Worm (Caenorhabditis elegans) whole organism, L1 larva: Measurements from ENCODE around the gene clec-76.

Source experiments
- ama-1 ChIP-seq: fragments of 150-350 bp; optimal IDR thresholded peaks from 2 replicates; lab custom pipeline; 2014
- ces-1 ChIP-seq: fragments of 150-350 bp; optimal IDR thresholded peaks from 2 replicates; lab custom pipeline; 2014; ENCODE audit warnings: missing biosample characterization, missing genetic modification reagents, missing genetic modification characterization
- egl-27 ChIP-seq, 2 experiments: fragments of 150-350 bp in 1 of 2; sonication (generic microtip); optimal IDR thresholded peaks; 3 replicates each; lab custom pipeline; 2017 to 2018; ENCODE audit warnings: missing biosample characterization in 2 of 2, missing genetic modification characterization in 2 of 2, missing genetic modification reagents in 2 of 2
- lin-15B ChIP-seq: fragments of 150-350 bp; sonication (generic microtip); optimal IDR thresholded peaks from 3 replicates; lab custom pipeline; 2014; ENCODE audit warnings: missing biosample characterization, missing genetic modification characterization
- mdl-1 ChIP-seq, 2 experiments: fragments of 150-350 bp; optimal IDR thresholded peaks; 2 replicates each; lab custom pipeline; 2014 to 2017; ENCODE audit warnings: missing biosample characterization in 2 of 2, missing genetic modification characterization in 2 of 2, inconsistent platforms in 1 of 2
- nhr-11 ChIP-seq: fragments of 150-350 bp; optimal IDR thresholded peaks from 2 replicates; lab custom pipeline; 2014; ENCODE audit warnings: missing biosample characterization, missing genetic modification characterization
- skn-1 ChIP-seq: fragments of 150-350 bp; optimal IDR thresholded peaks from 2 replicates; lab custom pipeline; 2014; ENCODE audit warnings: missing biosample characterization, missing genetic modification characterization

DNA sequence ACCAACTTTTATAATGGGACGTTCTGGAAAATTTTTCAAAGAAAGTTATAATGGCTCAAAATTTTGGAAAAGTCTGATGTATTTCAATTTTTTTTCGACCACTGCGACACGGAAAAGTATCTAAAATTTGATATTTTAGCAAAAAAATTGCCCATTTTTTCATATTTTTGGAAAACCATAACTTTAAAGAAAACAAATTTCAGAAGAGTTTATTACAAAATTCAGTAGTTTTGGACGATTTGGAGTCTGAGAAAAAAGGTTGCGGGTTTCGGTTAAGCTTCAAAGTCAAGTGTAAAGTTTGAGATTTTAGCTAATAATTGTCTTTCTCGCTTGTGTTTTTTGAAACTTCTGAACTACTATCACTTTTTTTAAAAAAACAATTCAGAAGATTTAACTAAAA is 23.1 kb downstream of the clec-76 start:
- TF ChIP-seq egl-27 (tag; optimal IDR thresholded peaks at IDR 0.05; lab: Kevin White, UChicago) = no peak
- TF ChIP-seq nhr-11 (tag; lab: Kevin White, UChicago) = no peak
- no peak for TF ChIP-seq skn-1
- no peak for TF ChIP-seq mdl-1 (tag; optimal IDR thresholded peaks at IDR 0.05; lab: Kevin White, UChicago)
- TF ChIP-seq ama-1 = no peak
- no peak for TF ChIP-seq lin-15B
- no peak for TF ChIP-seq ces-1 (GFP tag; lab: Kevin White, UChicago)
